Fruit fly (Drosophila melanogaster): ENCODE measurements around the gene Myc.

DNA sequence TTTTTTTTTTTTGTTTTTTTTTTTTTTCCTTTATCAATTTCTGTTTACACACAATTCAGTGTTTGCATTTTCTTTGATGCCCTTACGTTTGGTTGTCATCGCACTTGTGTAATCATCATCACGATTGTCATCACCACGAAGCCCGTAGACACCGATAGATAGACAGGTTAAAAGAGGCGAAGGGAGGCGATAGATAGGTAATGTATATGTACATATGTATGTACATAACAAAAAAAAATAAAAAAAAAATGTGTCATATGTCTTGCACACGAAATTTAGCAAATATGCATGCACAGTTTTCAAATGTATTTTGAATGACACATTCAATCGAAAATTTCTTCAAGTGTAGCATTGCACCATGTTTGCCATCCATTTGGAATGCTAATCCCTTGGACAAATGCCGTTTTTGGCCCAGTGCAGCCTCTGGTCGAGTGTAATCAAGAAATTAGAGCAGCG is 15.2 kb upstream of the Myc start:
- TF ChIP-seq h (optimal IDR thresholded peaks at IDR 0.05), result no peak
- TF ChIP-seq psq (optimal IDR thresholded peaks at IDR 0.05), result no peak
- TF ChIP-seq ttk (optimal IDR thresholded peaks at IDR 0.05), result no peak

All from Kc167 (cell line).